Worm (Caenorhabditis elegans) whole organism, early embryonic: ENCODE measurements around the gene Y51A2D.8.

Source experiments
- B0310.2 ChIP-seq: sonication (generic microtip); optimal IDR thresholded peaks from 2 replicates; lab custom pipeline; 2016; ENCODE audit warnings: mild to moderate bottlenecking, missing genetic modification characterization, missing compliant biosample characterization
- F13C5.2 ChIP-seq: sonication (generic microtip); optimal IDR thresholded peaks from 2 replicates; lab custom pipeline; 2017; ENCODE audit warnings: mild to moderate bottlenecking, missing genetic modification characterization, inconsistent platforms, missing compliant biosample characterization
- aly-1 ChIP-seq: sonication (generic microtip); optimal IDR thresholded peaks from 2 replicates; lab custom pipeline; 2016; ENCODE audit warnings: missing genetic modification characterization, missing compliant biosample characterization
- ama-1 ChIP-seq: fragments of 150-350 bp; optimal IDR thresholded peaks from 2 replicates; lab custom pipeline; 2014
- ceh-13 ChIP-seq: fragments of 200-800 bp; sonication (Bioruptor generic); optimal IDR thresholded peaks from 2 replicates; lab custom pipeline; 2018; ENCODE audit warnings: mild to moderate bottlenecking, missing genetic modification characterization, missing compliant biosample characterization
- ceh-36 ChIP-seq: sonication (generic microtip); optimal IDR thresholded peaks from 2 replicates; lab custom pipeline; 2016; ENCODE audit warnings: missing genetic modification characterization, inconsistent platforms, missing compliant biosample characterization
- ets-7 ChIP-seq: sonication (generic microtip); optimal IDR thresholded peaks from 2 replicates; lab custom pipeline; 2016; ENCODE audit warnings: missing genotype, missing genetic modification characterization, missing compliant biosample characterization
- flt-1 ChIP-seq: fragments of 200-800 bp; sonication (Bioruptor generic); IDR thresholded peaks from 2 replicates; pipeline ENCODE4 v1.3.6; 2022; ENCODE audit warnings: missing genetic modification characterization, missing compliant biosample characterization
- hmbx-1 ChIP-seq: sonication (generic microtip); optimal IDR thresholded peaks from 2 replicates; lab custom pipeline; 2016; ENCODE audit warnings: mild to moderate bottlenecking, missing genetic modification characterization, missing compliant biosample characterization
- hmg-4 ChIP-seq: fragments of 200-800 bp; sonication (Bioruptor generic); optimal IDR thresholded peaks from 2 replicates; lab custom pipeline; 2018; ENCODE audit warnings: mild to moderate bottlenecking, missing genetic modification characterization, missing compliant biosample characterization
- hnd-1 ChIP-seq: sonication (generic microtip); optimal IDR thresholded peaks from 2 replicates; lab custom pipeline; 2016; ENCODE audit warnings: missing genetic modification characterization, missing compliant biosample characterization
- pes-1 ChIP-seq: fragments of 200-800 bp; sonication (Bioruptor generic); IDR thresholded peaks from 2 replicates; pipeline ENCODE4 v1.3.6; 2022; ENCODE audit warnings: missing genetic modification reagents, missing genetic modification characterization, missing compliant biosample characterization
- scrt-1 ChIP-seq: fragments of 200-800 bp; sonication (Bioruptor generic); IDR thresholded peaks from 2 replicates; pipeline ENCODE4 v1.3.6; 2022; ENCODE audit warnings: missing genetic modification characterization, missing compliant biosample characterization
- sea-1 ChIP-seq: fragments of 200-800 bp; sonication (Bioruptor generic); conservative IDR thresholded peaks from 2 replicates; pipeline ENCODE4 v1.3.6; 2022; ENCODE audit warnings: missing genetic modification characterization, missing compliant biosample characterization
- tbx-11 ChIP-seq: fragments of 200-800 bp; sonication (Bioruptor generic); IDR thresholded peaks from 2 replicates; pipeline ENCODE4 v1.3.6; 2022; ENCODE audit warnings: missing genetic modification characterization, missing compliant biosample characterization
- tbx-37 ChIP-seq: fragments of 200-800 bp; sonication (Bioruptor generic); conservative IDR thresholded peaks from 2 replicates; pipeline ENCODE4 v1.3.6; 2022; ENCODE audit warnings: missing genetic modification reagents, missing genetic modification characterization, missing compliant biosample characterization
- tra-4 ChIP-seq: sonication (generic microtip); optimal IDR thresholded peaks from 2 replicates; lab custom pipeline; 2017; ENCODE audit warnings: missing genetic modification characterization, missing compliant biosample characterization

The Y51A2D.8 gene

ce11 chrV:18576128-18576527 is 22.5 kb upstream of the Y51A2D.8 start:
- no peak for TF ChIP-seq ets-7 (tag; lab: Kevin White, UChicago)
- TF ChIP-seq ceh-36 (tag; lab: Kevin White, UChicago): no peak
- TF ChIP-seq B0310.2 (tag; lab: Kevin White, UChicago): no peak
- TF ChIP-seq sea-1 (GFP tag; lab: Robert Waterston, UW): no peak
- no peak for TF ChIP-seq hmbx-1 (tag; lab: Kevin White, UChicago)
- TF ChIP-seq scrt-1 (GFP tag; lab: Robert Waterston, UW): no peak
- no peak for TF ChIP-seq tbx-37

DNA sequence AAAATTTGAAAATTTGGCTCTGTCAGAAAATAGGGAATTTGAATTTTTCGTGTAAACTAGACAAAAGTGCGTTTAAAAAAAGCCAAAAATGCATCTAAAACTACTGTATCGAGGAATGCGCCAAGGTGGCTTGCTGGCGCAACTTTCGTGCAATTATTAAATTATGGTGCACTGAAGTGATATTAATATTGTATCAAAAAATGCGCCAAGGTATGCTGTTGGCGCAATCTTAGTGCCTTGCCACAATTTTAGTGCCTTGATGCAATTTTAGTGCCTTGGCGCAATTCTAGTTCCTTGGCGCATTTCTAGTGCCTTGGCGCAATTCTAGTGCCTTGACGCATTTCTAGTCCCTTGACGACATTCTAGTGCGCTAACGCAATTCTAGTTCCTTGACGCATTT is 21.4 kb upstream of the Y51A2D.8 start:
- no peak for TF ChIP-seq ama-1 (lab: Kevin White, UChicago)
- no peak for TF ChIP-seq hmg-4 (GFP tag; lab: Kevin White, UChicago)
- no peak for TF ChIP-seq pes-1 (GFP tag; lab: Robert Waterston, UW)
- no peak for TF ChIP-seq scrt-1 (GFP tag; lab: Robert Waterston, UW)
- no peak for TF ChIP-seq F13C5.2 (tag; lab: Kevin White, UChicago)
- no peak for TF ChIP-seq ets-7 (tag; lab: Kevin White, UChicago)
- no peak for TF ChIP-seq ceh-13
- no peak for TF ChIP-seq hnd-1 (tag; lab: Kevin White, UChicago)

- TF ChIP-seq ets-7 (tag; lab: Kevin White, UChicago): no peak
- TF ChIP-seq hmg-4 (GFP tag; lab: Kevin White, UChicago): no peak
- no peak for TF ChIP-seq F13C5.2 (tag; lab: Kevin White, UChicago)
- no peak for TF ChIP-seq aly-1 (tag; lab: Kevin White, UChicago)
- TF ChIP-seq scrt-1 (GFP tag; lab: Robert Waterston, UW): no peak
- no peak for TF ChIP-seq sea-1 (GFP tag; lab: Robert Waterston, UW)
- no peak for TF ChIP-seq hnd-1 (tag; lab: Kevin White, UChicago)
- no peak for TF ChIP-seq pes-1 (GFP tag; lab: Robert Waterston, UW)
- no peak for TF ChIP-seq hmbx-1 (tag; lab: Kevin White, UChicago)
- TF ChIP-seq B0310.2 (tag; lab: Kevin White, UChicago): no peak
- no peak for TF ChIP-seq tbx-37
- no peak for TF ChIP-seq flt-1
Observed at ce11 chrV:18573199-18573598, 19.5 kb upstream of the Y51A2D.8 start.

DNA sequence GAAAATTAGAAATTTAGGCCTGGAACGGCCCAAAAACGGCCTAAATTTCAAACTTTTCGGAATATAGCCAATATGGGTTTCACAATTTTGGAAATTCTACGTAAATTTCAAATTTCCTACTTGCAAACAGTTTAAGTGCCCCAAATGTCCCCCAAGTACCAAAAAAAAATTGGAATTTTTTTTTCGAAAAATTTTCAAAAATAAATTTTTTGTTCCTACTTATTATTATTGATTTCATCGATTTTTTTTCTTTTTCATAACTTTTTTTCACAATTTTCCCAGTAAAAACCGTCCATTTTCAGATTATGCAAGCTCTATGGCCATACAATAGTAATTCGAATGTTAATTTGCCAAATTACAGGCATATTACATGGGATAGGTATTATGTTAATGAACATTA is 17.9 kb upstream of the Y51A2D.8 start, which contains the start of gene Y51A2D.21:
Y51A2D.21 (plus strand) TSS at position 301 of the 400 bp plus-strand sequence.
- TF ChIP-seq scrt-1 (GFP tag; lab: Robert Waterston, UW): no peak
- no peak for TF ChIP-seq flt-1

ce11 chrV:18569445-18569844 is 15.8 kb upstream of the Y51A2D.8 start:
- no peak for TF ChIP-seq tbx-11 (GFP tag; lab: Robert Waterston, UW)
- no peak for TF ChIP-seq hmbx-1 (tag; lab: Kevin White, UChicago)
- TF ChIP-seq ceh-36 (tag; lab: Kevin White, UChicago): no peak
- no peak for TF ChIP-seq sea-1 (GFP tag; lab: Robert Waterston, UW)
- no peak for TF ChIP-seq ceh-13

DNA sequence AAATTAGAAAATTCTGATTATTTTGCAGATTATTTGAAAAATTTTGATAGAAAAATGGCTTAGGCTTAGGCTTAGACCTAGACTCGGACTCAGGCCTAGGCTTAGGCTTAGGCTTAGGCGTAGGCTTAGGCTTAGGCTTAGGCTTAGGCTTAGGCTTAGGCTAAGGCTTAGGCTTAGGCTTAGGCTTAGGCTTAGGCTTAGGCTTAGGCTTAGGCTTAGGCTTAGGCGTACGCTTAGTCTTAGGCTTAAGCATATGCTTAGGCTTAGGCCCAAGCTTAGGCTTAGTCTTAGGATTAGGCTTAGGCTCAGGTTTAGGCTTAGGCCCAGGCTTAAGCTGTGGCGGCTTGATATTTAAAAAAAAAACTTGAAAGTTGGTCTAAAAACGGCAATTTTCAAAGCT is 12.7 kb upstream of the Y51A2D.8 start:
- 0 out of 2 replicates have a peak, but pooled peaks have one; percentile 56 for TF ChIP-seq sea-1 (GFP tag; lab: Robert Waterston, UW)
- peak; percentile 86 for TF ChIP-seq ceh-36 (tag; lab: Kevin White, UChicago)

DNA sequence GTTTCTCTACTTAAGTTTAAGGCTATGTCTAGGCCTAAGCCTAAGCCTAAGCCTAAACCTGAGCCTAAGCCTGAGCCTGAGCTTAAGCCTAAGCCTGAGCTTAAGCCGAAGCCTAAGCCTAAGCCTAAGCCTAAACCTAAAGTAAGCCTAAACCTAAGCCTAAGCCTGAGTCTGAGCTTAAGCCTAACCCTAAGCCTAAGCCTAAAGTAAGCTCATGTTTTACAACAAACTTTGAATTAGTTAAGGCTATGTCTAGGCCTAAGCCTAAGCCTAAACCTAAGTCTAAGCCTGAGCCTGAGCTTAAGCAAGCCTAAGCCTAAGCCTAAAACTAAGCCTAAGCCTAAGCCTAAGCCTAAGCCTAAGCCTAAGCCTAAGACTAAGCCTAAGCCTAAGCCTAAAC is 12.0 kb upstream of the Y51A2D.8 start:
- TF ChIP-seq scrt-1 (GFP tag; lab: Robert Waterston, UW): no peak
- peak; percentile 84 for TF ChIP-seq ceh-36 (tag; lab: Kevin White, UChicago)

DNA sequence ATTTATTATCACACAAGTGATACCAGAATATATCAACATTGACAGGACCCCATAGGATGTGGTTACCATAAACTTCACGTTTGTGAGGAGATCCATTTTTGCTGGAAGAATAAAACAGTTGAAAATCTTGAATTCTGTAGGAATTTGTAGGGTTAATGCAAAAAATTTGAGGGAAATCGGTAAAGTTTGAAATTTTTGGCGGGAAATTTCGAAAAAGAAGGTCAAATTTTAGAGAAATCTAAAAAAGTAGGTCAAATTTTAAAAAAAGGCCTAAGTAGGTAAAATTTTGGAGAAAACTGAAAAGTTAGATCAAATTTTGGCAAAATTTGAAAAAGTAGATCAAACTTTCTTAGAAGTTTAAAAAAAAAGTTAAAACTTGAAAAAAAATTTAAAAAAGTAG is 11.1 kb upstream of the Y51A2D.8 start, which contains the start of gene srg-34:
srg-34 (minus strand) TSS at position 101 of the 400 bp plus-strand sequence.
- no peak for TF ChIP-seq B0310.2 (tag; lab: Kevin White, UChicago)
- TF ChIP-seq ama-1 (lab: Kevin White, UChicago): no peak
- TF ChIP-seq hmg-4 (GFP tag; lab: Kevin White, UChicago): no peak
- TF ChIP-seq tbx-11 (GFP tag; lab: Robert Waterston, UW): no peak
- no peak for TF ChIP-seq aly-1 (tag; lab: Kevin White, UChicago)

ce11 chrV:18560944-18561343 is 7.3 kb upstream of the Y51A2D.8 start:
- TF ChIP-seq pes-1 (GFP tag; lab: Robert Waterston, UW) (no peak), ceh-13 (no peak), tbx-11 (GFP tag; lab: Robert Waterston, UW) (no peak), hmbx-1 (tag; lab: Kevin White, UChicago) (no peak), hnd-1 (tag; lab: Kevin White, UChicago) (no peak), tra-4 (tag; lab: Kevin White, UChicago) (no peak), scrt-1 (GFP tag; lab: Robert Waterston, UW) (no peak), flt-1 (no peak), F13C5.2 (tag; lab: Kevin White, UChicago) (no peak), B0310.2 (tag; lab: Kevin White, UChicago) (no peak), hmg-4 (GFP tag; lab: Kevin White, UChicago) (no peak), ceh-36 (tag; lab: Kevin White, UChicago) (no peak), sea-1 (GFP tag; lab: Robert Waterston, UW) (no peak), aly-1 (tag; lab: Kevin White, UChicago) (no peak), tbx-37 (no peak), ama-1 (lab: Kevin White, UChicago) (no peak), ets-7 (tag; lab: Kevin White, UChicago) (no peak)
